Worm (Caenorhabditis elegans): Measurements from ENCODE around the gene T25B2.3.

Gene T25B2.3

DNA sequence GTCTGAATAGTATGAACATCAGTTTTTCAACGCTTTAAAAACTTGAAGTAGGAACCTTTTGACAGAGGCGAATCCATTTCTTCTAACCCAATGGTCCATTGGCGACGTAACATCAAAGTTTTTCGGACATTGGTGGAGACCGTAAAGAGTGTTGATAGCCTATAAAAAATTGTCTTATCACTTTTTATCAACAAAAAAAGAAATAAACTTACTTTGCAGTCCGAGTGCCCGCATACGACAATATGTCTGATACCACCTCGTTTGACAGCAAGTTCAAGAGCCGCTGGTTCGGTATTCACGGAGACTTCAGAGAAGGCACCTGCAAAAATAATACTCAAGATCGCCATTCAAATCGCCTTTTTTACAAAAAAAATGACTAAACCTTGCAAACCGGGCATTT is 27.4 kb downstream of the T25B2.3 start (continued):
- TF ChIP-seq vab-7 (GFP tag; IDR thresholded peaks at IDR 0.05): no peak
- TF ChIP-seq madf-5 (GFP tag; IDR thresholded peaks at IDR 0.05): no peak
- no peak for TF ChIP-seq lin-15B (tag; optimal IDR thresholded peaks at IDR 0.05)
- no peak for TF ChIP-seq mdl-1 (tag; optimal IDR thresholded peaks at IDR 0.05)
- TF ChIP-seq nhr-102 (tag; optimal IDR thresholded peaks at IDR 0.05): no peak
- no peak for TF ChIP-seq lim-7 (GFP tag; IDR thresholded peaks at IDR 0.05)
- no peak for TF ChIP-seq jun-1 (tag; optimal IDR thresholded peaks at IDR 0.05)
- peak; percentile 22; the same call in 1 of the 2 replicates for TF ChIP-seq dmd-6 (GFP tag; IDR thresholded peaks at IDR 0.05)

DNA sequence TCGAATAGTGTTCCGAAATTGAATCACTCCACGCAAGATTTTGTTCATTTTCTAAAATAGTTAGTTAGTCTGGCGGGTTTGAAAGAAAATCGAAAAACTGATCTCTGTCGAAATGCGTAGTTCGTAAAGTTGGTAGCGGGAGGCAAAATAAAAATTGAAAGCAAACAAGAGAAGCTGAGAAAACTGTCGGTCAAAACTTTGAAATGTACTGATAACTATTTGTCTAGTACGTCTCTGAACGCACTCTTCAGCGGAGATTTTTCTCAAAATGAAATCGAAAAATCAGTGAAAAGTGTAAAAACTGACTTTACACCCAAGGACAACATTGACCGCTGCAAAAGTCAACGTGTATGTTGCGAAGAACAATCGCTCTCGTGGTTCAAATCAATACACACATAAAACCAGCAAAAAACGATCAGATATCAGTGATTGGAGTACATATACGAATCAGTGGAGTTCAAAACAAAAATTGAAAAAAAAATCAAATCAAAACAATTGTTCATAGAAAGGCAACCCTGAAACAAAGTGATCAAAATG is 28.8 kb downstream of the T25B2.3 start, which contains the start of gene bca-1:
bca-1 (minus strand) TSS at position 51 of the 537 bp plus-strand sequence.
- TF ChIP-seq nhr-77 (tag; optimal IDR thresholded peaks at IDR 0.05): peak; percentile 6
- TF ChIP-seq hlh-11 (tag; optimal IDR thresholded peaks at IDR 0.05): peak; percentile 65
- TF ChIP-seq nhr-25 (tag; optimal IDR thresholded peaks at IDR 0.05; ENCODE audit: borderline replicate concordance, insufficient read depth): peak; percentile 14
- TF ChIP-seq aha-1 (tag): peak; percentile 77
- TF ChIP-seq madf-9 (GFP tag; conservative IDR thresholded peaks at IDR 0.05): no peak
- TF ChIP-seq dve-1 (tag; optimal IDR thresholded peaks at IDR 0.05; ENCODE audit: insufficient read depth): peak; percentile 63
- peak; percentile 37 for TF ChIP-seq ama-1 (optimal IDR thresholded peaks at IDR 0.05)
- no peak for TF ChIP-seq nhr-111 (GFP tag; optimal IDR thresholded peaks at IDR 0.05)
- no peak for TF ChIP-seq ceh-28 (tag; optimal IDR thresholded peaks at IDR 0.05)
- peak; percentile 59 for TF ChIP-seq mep-1 (tag; optimal IDR thresholded peaks at IDR 0.05)
- TF ChIP-seq rbr-2 (tag; optimal IDR thresholded peaks at IDR 0.05): no peak
- no peak for TF ChIP-seq zfp-3 (GFP tag; conservative IDR thresholded peaks at IDR 0.05)
- TF ChIP-seq nhr-10 (tag; optimal IDR thresholded peaks at IDR 0.05): peak; percentile 64
- TF ChIP-seq nhr-11 (tag; optimal IDR thresholded peaks at IDR 0.05): peak; percentile 35
- no peak for TF ChIP-seq Y75B8A.6 (GFP tag; IDR thresholded peaks at IDR 0.05)
- no peak for TF ChIP-seq pha-4 (GFP tag; IDR thresholded peaks at IDR 0.05)
- peak; percentile 5 for TF ChIP-seq pha-4 (tag; optimal IDR thresholded peaks at IDR 0.05)
- TF ChIP-seq fos-1 (tag; optimal IDR thresholded peaks at IDR 0.05): no peak
- peak in 1 of 2 experiments; percentile 92 for TF ChIP-seq unc-62 (GFP tag; optimal IDR thresholded peaks at IDR 0.05 in 1 of 2)
- TF ChIP-seq unc-62 (tag; optimal IDR thresholded peaks at IDR 0.05): no peak
- TF ChIP-seq spr-1 (tag; optimal IDR thresholded peaks at IDR 0.05): no peak
- TF ChIP-seq F26F4.8 (GFP tag; conservative IDR thresholded peaks at IDR 0.05): no peak
- TF ChIP-seq Y48G9A.11 (GFP tag; IDR thresholded peaks at IDR 0.05): no peak
- TF ChIP-seq mdl-1 (tag; optimal IDR thresholded peaks at IDR 0.05): peak in 1 of 2 experiments; percentile 49
- no peak for TF ChIP-seq R02D3.7 (tag; optimal IDR thresholded peaks at IDR 0.05)
- no peak for TF ChIP-seq ceh-20 (GFP tag; IDR thresholded peaks at IDR 0.05)
- peak; percentile 46 for TF ChIP-seq nhr-48 (tag; optimal IDR thresholded peaks at IDR 0.05)
- TF ChIP-seq F44E2.7 (GFP tag; IDR thresholded peaks at IDR 0.05): no peak
- peak in 1 of 2 experiments; percentile 22 for TF ChIP-seq daf-16 (GFP tag; optimal IDR thresholded peaks at IDR 0.05)
- TF ChIP-seq daf-16 (tag; optimal IDR thresholded peaks at IDR 0.05): peak; percentile 53
- TF ChIP-seq lsy-2 (tag; optimal IDR thresholded peaks at IDR 0.05): peak in 1 of 2 experiments; percentile 40
- no peak for TF ChIP-seq zip-2 (tag; optimal IDR thresholded peaks at IDR 0.05)
- peak in 1 of 2 experiments; percentile 24 for TF ChIP-seq hif-1 (tag; optimal IDR thresholded peaks at IDR 0.05)
- TF ChIP-seq dmd-6 (GFP tag; IDR thresholded peaks at IDR 0.05): peak; percentile 70
- TF ChIP-seq D1046.2 (GFP tag; IDR thresholded peaks at IDR 0.05): no peak
- no peak for TF ChIP-seq mes-2 (tag; optimal IDR thresholded peaks at IDR 0.05; ENCODE audit: poor library complexity, severe bottlenecking)
- peak; percentile 37 for TF ChIP-seq mxl-3 (GFP tag; optimal IDR thresholded peaks at IDR 0.05)
- TF ChIP-seq pqm-1 (tag; optimal IDR thresholded peaks at IDR 0.05): no peak
- TF ChIP-seq nhr-6 (tag; optimal IDR thresholded peaks at IDR 0.05): no peak
- peak; percentile 84 for TF ChIP-seq hlh-30 (tag; optimal IDR thresholded peaks at IDR 0.05; ENCODE audit: insufficient read depth)
- TF ChIP-seq nhr-28 (tag; optimal IDR thresholded peaks at IDR 0.05): peak; percentile 68

Data from whole organism, L4 larva.